Fruit fly (Drosophila melanogaster): ENCODE results near the gene ppk27.

dm6 chr3L:3764338-3764737, 9.3 kb upstream of the ppk27 start:
- no peak for TF ChIP-seq CTCF (optimal IDR thresholded peaks at IDR 0.05)
- no peak for TF ChIP-seq CG8478 (optimal IDR thresholded peaks at IDR 0.05)

All from S2 (cell line).